Worm (Caenorhabditis elegans): ENCODE data around the gene glb-30.
A peak's percentile ranks its signal among the peaks of the same experiment; 100 is the strongest.

DNA sequence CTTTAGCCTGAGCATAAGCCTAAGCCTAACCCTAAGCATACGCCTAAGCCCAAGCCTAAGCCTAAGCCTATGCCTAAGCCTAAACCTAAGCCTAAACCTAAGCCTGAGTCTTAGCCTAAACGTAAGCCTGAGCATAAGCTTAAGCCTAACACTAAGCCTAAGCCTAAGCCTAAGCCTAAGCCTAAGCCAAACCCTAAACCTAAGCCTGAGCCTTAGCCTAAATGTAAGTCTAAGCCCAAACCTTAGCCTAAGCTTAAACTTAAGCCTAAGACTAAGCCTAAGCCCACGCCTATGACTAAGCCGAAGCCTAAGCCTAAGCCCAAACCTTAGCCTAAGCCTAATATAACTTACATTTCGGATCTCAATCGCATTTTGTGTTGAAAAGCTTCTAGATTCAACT lies 35.6 kb upstream of the glb-30 start:
- TF ChIP-seq nhr-237 (tag; optimal IDR thresholded peaks at IDR 0.05) (no peak), pha-4 (tag; optimal IDR thresholded peaks at IDR 0.05) (no peak), mls-2 (tag; optimal IDR thresholded peaks at IDR 0.05) (no peak), lin-13 (tag; optimal IDR thresholded peaks at IDR 0.05) (no peak), ham-2 (GFP tag; optimal IDR thresholded peaks at IDR 0.05) (peak; percentile 4), nhr-76 (tag; optimal IDR thresholded peaks at IDR 0.05) (no peak), nhr-2 (tag; optimal IDR thresholded peaks at IDR 0.05) (no peak), nhr-28 (tag; optimal IDR thresholded peaks at IDR 0.05) (no peak), unc-62 (GFP tag; optimal IDR thresholded peaks at IDR 0.05) (no peak), ztf-11 (tag; optimal IDR thresholded peaks at IDR 0.05) (no peak), bed-3 (GFP tag; optimal IDR thresholded peaks at IDR 0.05) (no peak)
